Fruit fly (Drosophila melanogaster) whole organism, wandering third instar larva: ENCODE results near the gene CG13048.

ENCODE experiments used
- Dfd ChIP-seq: fragments of >200 bp; optimal IDR thresholded peaks from 2 replicates; lab custom pipeline; 2017; ENCODE audit warnings: missing biosample characterization, missing genetic modification characterization
- Hnf4 ChIP-seq: fragments of 200-800 bp; sonication (Bioruptor generic); optimal IDR thresholded peaks from 2 replicates; lab custom pipeline; 2016; ENCODE audit warnings: missing biosample characterization, mild to moderate bottlenecking, missing genetic modification characterization
- Mio ChIP-seq: sonication (Bioruptor generic); optimal IDR thresholded peaks from 2 replicates; lab custom pipeline; 2016; ENCODE audit warnings: missing biosample characterization, missing genetic modification characterization
- Rel ChIP-seq, 2 experiments: fragments of 200-800 bp; sonication (Bioruptor generic) in 1 of 2; optimal IDR thresholded peaks; 2 replicates in 1 of 2; 3 replicates in 1 of 2; lab custom pipeline; 2016 to 2019; ENCODE audit warnings: mild to moderate bottlenecking in 2 of 2, missing biosample characterization in 2 of 2, missing genetic modification characterization in 2 of 2, moderate library complexity in 1 of 2
- Vsx2 ChIP-seq: fragments of 200-300, 225-300 bp; sonication (Bioruptor generic); optimal IDR thresholded peaks from 2 replicates; lab custom pipeline; 2018; ENCODE audit warnings: missing biosample characterization, missing genetic modification characterization; ENCODE audit not compliant: partially characterized antibody
- h ChIP-seq: fragments of 200-800 bp; sonication (Bioruptor generic); optimal IDR thresholded peaks from 3 replicates; lab custom pipeline; 2016; ENCODE audit warnings: missing biosample characterization, mild to moderate bottlenecking, missing genetic modification characterization
- rgr ChIP-seq: fragments of 200-800 bp; sonication (Bioruptor generic); optimal IDR thresholded peaks from 3 replicates; lab custom pipeline; 2016; ENCODE audit warnings: missing biosample characterization, mild to moderate bottlenecking, missing genetic modification characterization
- sage ChIP-seq: fragments of 200-800 bp; sonication (Bioruptor generic); optimal IDR thresholded peaks from 2 replicates; lab custom pipeline; 2016; ENCODE audit warnings: missing biosample characterization, mild to moderate bottlenecking, missing genetic modification characterization
- usp ChIP-seq: fragments of >200 bp; optimal IDR thresholded peaks from 2 replicates; lab custom pipeline; 2017; ENCODE audit warnings: missing biosample characterization, missing genetic modification characterization

dm6 chr3L:16321172-16321571 is 37.5 kb upstream of the CG13048 start, which contains the start of gene CG42718:
- no peak for TF ChIP-seq Mio (GFP tag; lab: Kevin White, UChicago)
- no peak for TF ChIP-seq sage
- TF ChIP-seq Dfd: no peak
- no peak for TF ChIP-seq h (GFP tag; lab: Kevin White, UChicago)
- no peak for TF ChIP-seq Vsx2 (GFP tag; lab: Kevin White, UChicago)
- no peak for TF ChIP-seq Rel (GFP tag; optimal IDR thresholded peaks at IDR 0.05; lab: Kevin White, UChicago)
- TF ChIP-seq Rel (tag; optimal IDR thresholded peaks at IDR 0.05; lab: Kevin White, UChicago): no peak
- no peak for TF ChIP-seq Hnf4 (GFP tag; lab: Kevin White, UChicago)
- TF ChIP-seq usp (GFP tag; lab: Kevin White, UChicago): no peak
- no peak for TF ChIP-seq rgr (GFP tag; lab: Kevin White, UChicago)
